Worm (Caenorhabditis elegans) whole organism, young adult: Measurements from ENCODE around the gene pigm-1.

Experiments
- B0019.2 ChIP-seq: fragments of 200-800 bp; sonication (Bioruptor generic); conservative IDR thresholded peaks from 2 replicates; pipeline ENCODE4 v1.3.6; 2022; ENCODE audit warnings: missing genetic modification reagents, missing genetic modification characterization, missing compliant biosample characterization
- C17E4.6 ChIP-seq: fragments of 200-800 bp; sonication (Bioruptor generic); IDR thresholded peaks from 2 replicates; pipeline ENCODE4 v1.3.6; 2022; ENCODE audit warnings: missing genetic modification reagents, missing genetic modification characterization, missing compliant biosample characterization
- F22D6.2 ChIP-seq: sonication (generic microtip); optimal IDR thresholded peaks from 2 replicates; lab custom pipeline; 2016; ENCODE audit warnings: mild to moderate bottlenecking, missing genetic modification characterization, missing compliant biosample characterization
- F49E8.2 ChIP-seq: sonication (generic microtip); optimal IDR thresholded peaks from 3 replicates; lab custom pipeline; 2017; ENCODE audit warnings: missing genetic modification characterization, mild to moderate bottlenecking, missing compliant biosample characterization, antibody characterized with exemption, moderate library complexity; ENCODE audit not compliant: insufficient read depth
- T07F8.4 ChIP-seq: sonication (generic microtip); optimal IDR thresholded peaks from 2 replicates; lab custom pipeline; 2016; ENCODE audit warnings: mild to moderate bottlenecking, missing genetic modification characterization, moderate library complexity, missing compliant biosample characterization
- T26A5.8 ChIP-seq: sonication (generic microtip); optimal IDR thresholded peaks from 2 replicates; lab custom pipeline; 2016; ENCODE audit warnings: missing genetic modification characterization, missing compliant biosample characterization
- Y67H2A.10 ChIP-seq: fragments of 200-800 bp; sonication (Bioruptor generic); conservative IDR thresholded peaks from 2 replicates; pipeline ENCODE4 v1.3.6; 2022; ENCODE audit warnings: missing genetic modification reagents, missing genetic modification characterization, missing compliant biosample characterization
- Y79H2A.3 ChIP-seq: fragments of 200-800 bp; sonication (Bioruptor generic); conservative IDR thresholded peaks from 2 replicates; pipeline ENCODE4 v1.3.6; 2022; ENCODE audit warnings: missing genetic modification reagents, missing genetic modification characterization, missing compliant biosample characterization
- aptf-2 ChIP-seq: fragments of 200-800 bp; sonication (Bioruptor generic); conservative IDR thresholded peaks from 2 replicates; pipeline ENCODE4 v1.3.6; 2022; ENCODE audit warnings: missing genetic modification reagents, missing genetic modification characterization, missing compliant biosample characterization
- atf-7 ChIP-seq: sonication (generic microtip); optimal IDR thresholded peaks from 2 replicates; lab custom pipeline; 2017; ENCODE audit warnings: mild to moderate bottlenecking, missing genetic modification characterization, missing compliant biosample characterization
- bed-1 ChIP-seq: fragments of 200-800 bp; sonication (Bioruptor generic); IDR thresholded peaks from 2 replicates; pipeline ENCODE4 v1.3.6; 2022; ENCODE audit warnings: missing genetic modification reagents, missing genetic modification characterization, missing compliant biosample characterization
- ceh-100 ChIP-seq: fragments of 200-800 bp; sonication (Bioruptor generic); IDR thresholded peaks from 2 replicates; pipeline ENCODE4 v1.3.6; 2022; ENCODE audit warnings: missing genetic modification reagents, missing genetic modification characterization, missing compliant biosample characterization
- ceh-40 ChIP-seq: fragments of 200-800 bp; sonication (Bioruptor generic); IDR thresholded peaks from 2 replicates; pipeline ENCODE4 v1.3.6; 2022; ENCODE audit warnings: missing genetic modification characterization, missing compliant biosample characterization
- egl-44 ChIP-seq: fragments of 200-800 bp; sonication (Bioruptor generic); IDR thresholded peaks from 2 replicates; pipeline ENCODE4 v1.3.6; 2022; ENCODE audit warnings: missing genetic modification reagents, missing genetic modification characterization, missing compliant biosample characterization
- fkh-3 ChIP-seq: sonication (generic microtip); optimal IDR thresholded peaks from 2 replicates; lab custom pipeline; 2016; ENCODE audit warnings: mild to moderate bottlenecking, missing genetic modification characterization, missing compliant biosample characterization
- him-1 ChIP-seq: sonication (generic microtip); optimal IDR thresholded peaks from 2 replicates; lab custom pipeline; 2016; ENCODE audit warnings: missing genotype, missing genetic modification reagents, missing genetic modification characterization, missing compliant biosample characterization
- hmg-1.2 ChIP-seq: fragments of 200-800 bp; sonication (Bioruptor generic); IDR thresholded peaks from 2 replicates; pipeline ENCODE4 v1.3.6; 2022; ENCODE audit warnings: missing genetic modification reagents, missing genetic modification characterization, missing compliant biosample characterization
- hrde-1 ChIP-seq: sonication (generic microtip); optimal IDR thresholded peaks from 2 replicates; lab custom pipeline; 2016; ENCODE audit warnings: missing genetic modification characterization, mild to moderate bottlenecking, missing compliant biosample characterization, moderate library complexity, missing genotype, missing genetic modification reagents, borderline replicate concordance
- lin-26 ChIP-seq: fragments of 200-800 bp; sonication (Bioruptor generic); IDR thresholded peaks from 2 replicates; pipeline ENCODE4 v1.3.6; 2022; ENCODE audit warnings: missing genetic modification reagents, missing genetic modification characterization, missing compliant biosample characterization
- lsl-1 ChIP-seq: fragments of 200-800 bp; sonication (Bioruptor generic); optimal IDR thresholded peaks from 2 replicates; lab custom pipeline; 2018; ENCODE audit warnings: mild to moderate bottlenecking, missing genetic modification characterization, moderate library complexity, missing compliant biosample characterization
- madf-10 ChIP-seq: sonication (generic microtip); optimal IDR thresholded peaks from 2 replicates; lab custom pipeline; 2016; ENCODE audit warnings: mild to moderate bottlenecking, missing genetic modification characterization, missing compliant biosample characterization
- mcd-1 ChIP-seq: fragments of 200-800 bp; sonication (Bioruptor generic); IDR thresholded peaks from 2 replicates; pipeline ENCODE4 v1.3.6; 2022; ENCODE audit warnings: missing genetic modification reagents, missing genetic modification characterization, missing compliant biosample characterization
- mes-4 ChIP-seq: sonication (generic microtip); optimal IDR thresholded peaks from 2 replicates; lab custom pipeline; 2016; ENCODE audit warnings: missing genotype, missing genetic modification characterization, missing compliant biosample characterization
- nfya-1 ChIP-seq: sonication (generic microtip); optimal IDR thresholded peaks from 2 replicates; lab custom pipeline; 2017; ENCODE audit warnings: antibody characterized with exemption, missing compliant biosample characterization, missing genetic modification characterization, borderline replicate concordance; ENCODE audit not compliant: insufficient read depth
- nfya-2 ChIP-seq: fragments of 200-800 bp; sonication (Bioruptor generic); IDR thresholded peaks from 2 replicates; pipeline ENCODE4 v1.3.6; 2022; ENCODE audit warnings: missing genetic modification reagents, missing genetic modification characterization, missing compliant biosample characterization
- nhr-179 ChIP-seq: sonication (generic microtip); optimal IDR thresholded peaks from 2 replicates; lab custom pipeline; 2016; ENCODE audit warnings: mild to moderate bottlenecking, missing genetic modification characterization, missing compliant biosample characterization
- rpc-1 ChIP-seq, 2 experiments: fragments of 150-350 bp in 1 of 2; sonication (generic microtip) in 1 of 2; optimal IDR thresholded peaks; 2 replicates each; lab custom pipeline; 2014 to 2018; ENCODE audit warnings: missing biosample characterization in 1 of 2, missing genetic modification characterization in 1 of 2, missing genetic modification reagents in 1 of 2, missing genotype in 1 of 2
- sea-2 ChIP-seq: fragments of 200-800 bp; sonication (Bioruptor generic); IDR thresholded peaks from 2 replicates; pipeline ENCODE4 v1.3.6; 2022; ENCODE audit warnings: missing genetic modification characterization, missing compliant biosample characterization
- somi-1 ChIP-seq: fragments of 200-800 bp; sonication (Bioruptor generic); optimal IDR thresholded peaks from 2 replicates; lab custom pipeline; 2018; ENCODE audit warnings: mild to moderate bottlenecking, missing genetic modification characterization, missing compliant biosample characterization
- tbp1 ChIP-seq: fragments of 200-800 bp; sonication (Bioruptor generic); optimal IDR thresholded peaks from 2 replicates; lab custom pipeline; 2018; ENCODE audit warnings: mild to moderate bottlenecking, missing genetic modification characterization, missing compliant biosample characterization
- tbx-9 ChIP-seq: sonication (generic microtip); optimal IDR thresholded peaks from 2 replicates; lab custom pipeline; 2016; ENCODE audit warnings: borderline replicate concordance, missing genetic modification characterization, inconsistent platforms, missing compliant biosample characterization
- xnd-1 ChIP-seq: sonication (generic microtip); optimal IDR thresholded peaks from 2 replicates; lab custom pipeline; 2016; ENCODE audit warnings: missing genotype, missing genetic modification reagents, missing genetic modification characterization, missing compliant biosample characterization
- zim-3 ChIP-seq: sonication (generic microtip); optimal IDR thresholded peaks from 2 replicates; lab custom pipeline; 2017; ENCODE audit warnings: mild to moderate bottlenecking, missing genetic modification characterization, moderate library complexity, missing compliant biosample characterization
- ztf-25 ChIP-seq: fragments of 200-800 bp; sonication (Bioruptor generic); IDR thresholded peaks from 2 replicates; pipeline ENCODE4 v1.3.6; 2022; ENCODE audit warnings: missing genetic modification reagents, missing genetic modification characterization, missing compliant biosample characterization
- ztf-26 ChIP-seq: sonication (generic microtip); optimal IDR thresholded peaks from 2 replicates; lab custom pipeline; 2017; ENCODE audit warnings: missing genetic modification characterization, missing compliant biosample characterization

The pigm-1 gene

DNA sequence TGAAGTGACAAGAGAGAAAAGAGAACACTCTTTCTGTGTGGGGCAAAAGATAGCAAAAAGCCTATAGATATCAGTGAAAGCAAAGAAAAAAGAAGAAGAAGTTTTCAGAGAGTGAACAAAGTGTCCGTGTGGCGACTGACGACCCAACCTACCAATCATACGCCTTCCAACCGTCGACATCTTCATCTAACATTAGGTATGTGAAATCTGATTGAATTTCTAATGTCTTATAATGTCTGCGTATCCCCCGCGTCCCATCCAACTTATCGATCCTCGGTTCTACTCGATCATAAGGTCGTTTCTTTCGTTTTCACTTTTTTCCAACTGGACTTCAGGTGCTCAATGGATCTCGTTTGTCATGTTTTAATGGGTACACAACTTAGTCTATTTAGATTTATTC lies 40.9 kb upstream of the pigm-1 start:
- TF ChIP-seq ztf-25 (GFP tag; lab: Robert Waterston, UW) (no peak), madf-10 (tag; lab: Kevin White, UChicago) (no peak), him-1 (tag; lab: Kevin White, UChicago) (no peak), nfya-1 (no peak)

DNA sequence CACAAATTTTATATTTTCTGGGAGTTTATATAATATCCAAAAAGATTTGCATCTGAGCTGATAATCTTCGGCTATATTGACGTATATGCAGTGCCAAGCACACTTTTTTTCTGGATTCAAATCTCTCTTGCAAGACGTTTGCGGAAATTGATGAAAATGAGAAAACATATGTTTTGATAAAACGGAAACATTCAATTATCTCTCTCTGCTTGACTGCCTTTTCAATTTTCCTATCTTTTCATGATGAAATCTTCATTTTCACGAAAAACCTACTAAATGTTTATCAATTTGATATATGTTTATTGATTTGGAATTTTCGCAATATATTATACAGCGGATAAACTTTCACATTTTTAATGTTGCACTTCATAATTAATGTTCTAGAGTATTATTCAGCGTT lies 40.3 kb upstream of the pigm-1 start:
- no peak for TF ChIP-seq ztf-26
- TF ChIP-seq mes-4 (tag; lab: Kevin White, UChicago) = no peak
- TF ChIP-seq mcd-1 = no peak
- no peak for TF ChIP-seq xnd-1 (tag; lab: Kevin White, UChicago)
- TF ChIP-seq nfya-2 (GFP tag; lab: Robert Waterston, UW) = no peak
- no peak for TF ChIP-seq rpc-1 (optimal IDR thresholded peaks at IDR 0.05; lab: Kevin White, UChicago)
- no peak for TF ChIP-seq rpc-1 (tag; optimal IDR thresholded peaks at IDR 0.05; lab: Kevin White, UChicago)

DNA sequence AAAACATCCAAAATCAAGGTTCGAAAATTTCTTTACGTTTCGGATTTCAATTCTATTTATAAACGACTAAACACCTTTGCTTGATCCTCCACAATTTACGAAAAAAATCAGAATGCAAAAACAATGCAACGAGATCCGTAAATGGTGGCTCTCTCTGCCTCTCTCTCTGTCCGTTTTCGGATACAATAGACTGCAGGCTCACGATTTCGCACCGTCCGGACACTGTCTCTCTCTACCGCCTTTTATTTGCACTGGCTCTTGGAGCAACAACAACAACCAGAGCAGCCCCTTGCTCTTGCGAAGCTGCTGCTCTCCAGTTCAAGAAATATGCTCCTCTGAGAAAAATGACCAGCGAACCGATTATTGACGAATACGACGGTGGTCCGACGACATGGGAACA lies 36.0 kb upstream of the pigm-1 start, which contains the start of gene T24F1.7:
Gene T24F1.7 (plus strand): TSS at position 301 of the 400 bp plus-strand sequence.
- TF ChIP-seq F49E8.2 (tag; lab: Kevin White, UChicago) = no peak
- TF ChIP-seq somi-1 (GFP tag; lab: Kevin White, UChicago) = no peak
- no peak for TF ChIP-seq Y79H2A.3 (GFP tag; lab: Robert Waterston, UW)
- TF ChIP-seq nhr-179 (tag; lab: Kevin White, UChicago) = no peak
- TF ChIP-seq C17E4.6 (GFP tag; lab: Robert Waterston, UW) = no peak
- TF ChIP-seq bed-1 (GFP tag; lab: Robert Waterston, UW) = no peak
- no peak for TF ChIP-seq mcd-1
- no peak for TF ChIP-seq Y67H2A.10 (GFP tag; lab: Robert Waterston, UW)
- no peak for TF ChIP-seq B0019.2
- no peak for TF ChIP-seq fkh-3 (tag; lab: Kevin White, UChicago)

DNA sequence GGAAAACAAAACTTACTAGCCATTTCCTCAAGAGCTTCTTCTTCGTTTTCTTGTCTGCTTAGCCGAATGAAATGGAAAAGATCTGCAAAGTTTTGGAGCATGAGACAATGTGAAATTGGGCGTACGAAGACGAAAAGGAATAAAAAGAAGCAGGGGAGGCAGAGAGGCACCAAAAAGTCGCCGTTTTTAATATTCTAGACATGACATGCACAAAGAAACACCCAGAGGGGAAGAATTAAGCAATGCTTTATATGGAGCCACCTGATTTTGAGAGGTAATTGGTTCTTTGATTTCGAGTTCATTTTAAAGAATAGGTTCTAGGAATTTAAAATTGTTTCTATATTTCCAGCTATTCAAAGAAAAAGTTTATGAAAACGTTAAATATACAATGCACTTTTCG lies 34.1 kb upstream of the pigm-1 start, which contains the start of gene T24F1.4:
Gene T24F1.4 (minus strand): TSS at position 101 of the 400 bp plus-strand sequence.
- TF ChIP-seq him-1 (tag; lab: Kevin White, UChicago) (no peak), lsl-1 (GFP tag; lab: Kevin White, UChicago) (no peak), lin-26 (no peak), hrde-1 (no peak), mes-4 (tag; lab: Kevin White, UChicago) (no peak), ztf-25 (GFP tag; lab: Robert Waterston, UW) (no peak), aptf-2 (no peak), tbp1 (GFP tag; lab: Kevin White, UChicago) (no peak), T26A5.8 (tag; lab: Kevin White, UChicago) (no peak)
- TF ChIP-seq, all 124 proteins: peak for 0

- TF ChIP-seq atf-7 = no peak
- TF ChIP-seq mes-4 (tag; lab: Kevin White, UChicago) = no peak
- no peak for TF ChIP-seq hmg-1.2 (GFP tag; lab: Robert Waterston, UW)
- no peak for TF ChIP-seq tbp1 (GFP tag; lab: Kevin White, UChicago)
- no peak for TF ChIP-seq egl-44
- no peak for TF ChIP-seq tbx-9 (tag; lab: Kevin White, UChicago)
- no peak for TF ChIP-seq xnd-1 (tag; lab: Kevin White, UChicago)
- TF ChIP-seq sea-2 (GFP tag; lab: Robert Waterston, UW) = no peak
- TF ChIP-seq ceh-100 = no peak
- TF ChIP-seq T07F8.4 (tag; lab: Kevin White, UChicago) = no peak
- TF ChIP-seq ceh-40 (GFP tag; lab: Robert Waterston, UW) = no peak
- TF ChIP-seq Y79H2A.3 (GFP tag; lab: Robert Waterston, UW) = no peak
- no peak for TF ChIP-seq zim-3 (tag; lab: Kevin White, UChicago)
- no peak for TF ChIP-seq F22D6.2 (tag; lab: Kevin White, UChicago)
These were observed 31.6 kb upstream of the pigm-1 start for ce11 chrII:11316663-11317062.
